Worm (Caenorhabditis elegans): ENCODE results near the gene cyn-13.

cyn-13 gene

ce11 chrIV:17087384-17088099, 28.9 kb downstream of the cyn-13 start, which contains the start of the genes snx-13 and snr-1:
snx-13 (minus strand) TSS chrIV:17087438.
snr-1 (plus strand) TSS chrIV:17088049.
- TF ChIP-seq hlh-8 (tag; optimal IDR thresholded peaks at IDR 0.05) (peak; percentile 97), fax-1 (tag; optimal IDR thresholded peaks at IDR 0.05) (peak; percentile 96), ets-4 (tag; optimal IDR thresholded peaks at IDR 0.05) (peak; percentile 93), unc-86 (tag; optimal IDR thresholded peaks at IDR 0.05) (peak; percentile 97), ceh-6 (GFP tag; optimal IDR thresholded peaks at IDR 0.05) (peak; percentile 48), ama-1 (optimal IDR thresholded peaks at IDR 0.05) (no peak), hlh-6 (tag; optimal IDR thresholded peaks at IDR 0.05) (peak; percentile 55), nhr-11 (tag; optimal IDR thresholded peaks at IDR 0.05) (no peak), pat-9 (tag; optimal IDR thresholded peaks at IDR 0.05) (peak; percentile 79), ceh-48 (tag; optimal IDR thresholded peaks at IDR 0.05) (peak; percentile 68), mec-3 (tag; optimal IDR thresholded peaks at IDR 0.05; ENCODE audit: borderline replicate concordance) (peak; percentile 95), pros-1 (tag; optimal IDR thresholded peaks at IDR 0.05) (no peak), Y22D7AL.16 (tag; optimal IDR thresholded peaks at IDR 0.05) (peak; percentile 84), odd-2 (tag; optimal IDR thresholded peaks at IDR 0.05) (no peak), hlh-13 (GFP tag; optimal IDR thresholded peaks at IDR 0.05) (peak; percentile 71), unc-42 (tag; optimal IDR thresholded peaks at IDR 0.05) (peak; percentile 80), tbx-2 (tag; optimal IDR thresholded peaks at IDR 0.05) (peak; percentile 99), npax-4 (tag; optimal IDR thresholded peaks at IDR 0.05) (peak; percentile 64), T23F11.4 (GFP tag; optimal IDR thresholded peaks at IDR 0.05) (peak; percentile 83), pha-4 (tag; optimal IDR thresholded peaks at IDR 0.05) (no peak), ceh-30 (tag; optimal IDR thresholded peaks at IDR 0.05) (no peak), ceh-19 (GFP tag; optimal IDR thresholded peaks at IDR 0.05) (peak; percentile 94), ceh-34 (tag; optimal IDR thresholded peaks at IDR 0.05) (peak; percentile 95), gmeb-2 (tag; optimal IDR thresholded peaks at IDR 0.05) (peak; percentile 82), elt-4 (tag; optimal IDR thresholded peaks at IDR 0.05) (no peak), lim-6 (tag; optimal IDR thresholded peaks at IDR 0.05) (peak; percentile 96), ceh-45 (GFP tag; IDR thresholded peaks at IDR 0.05) (peak; percentile 82), ceh-24 (tag; optimal IDR thresholded peaks at IDR 0.05) (peak; percentile 85), ahr-1 (tag; optimal IDR thresholded peaks at IDR 0.05) (peak; percentile 98), nfya-1 (tag; optimal IDR thresholded peaks at IDR 0.05) (peak; percentile 47), ceh-2 (tag; optimal IDR thresholded peaks at IDR 0.05) (peak; percentile 95), ztf-16 (tag; optimal IDR thresholded peaks at IDR 0.05) (peak; percentile 96), ceh-31 (tag; optimal IDR thresholded peaks at IDR 0.05) (peak; percentile 99), sox-2 (GFP tag; IDR thresholded peaks at IDR 0.05) (peak; percentile 45), dmd-4 (tag; optimal IDR thresholded peaks at IDR 0.05; ENCODE audit: borderline replicate concordance) (peak; percentile 76), rnt-1 (tag; optimal IDR thresholded peaks at IDR 0.05) (peak; percentile 94), madf-2 (tag; optimal IDR thresholded peaks at IDR 0.05) (peak; percentile 76), lin-11 (tag; optimal IDR thresholded peaks at IDR 0.05) (peak; percentile 80), ref-2 (tag; optimal IDR thresholded peaks at IDR 0.05) (peak; percentile 98), K09A11.1 (tag; optimal IDR thresholded peaks at IDR 0.05; ENCODE audit: insufficient read depth) (no peak), zip-5 (tag; optimal IDR thresholded peaks at IDR 0.05) (peak; percentile 99), pax-1 (tag; optimal IDR thresholded peaks at IDR 0.05) (no peak), C08G9.2 (tag; optimal IDR thresholded peaks at IDR 0.05) (peak; percentile 94), C38D4.7 (GFP tag; optimal IDR thresholded peaks at IDR 0.05) (peak; percentile 87), fkh-6 (tag; optimal IDR thresholded peaks at IDR 0.05) (peak; percentile 42), che-1 (tag; optimal IDR thresholded peaks at IDR 0.05) (peak; percentile 83), ceh-22 (tag; optimal IDR thresholded peaks at IDR 0.05) (no peak), ceh-9 (tag; optimal IDR thresholded peaks at IDR 0.05) (no peak), ttx-3 (tag; optimal IDR thresholded peaks at IDR 0.05) (peak; percentile 95), F13H6.1 (tag; optimal IDR thresholded peaks at IDR 0.05) (peak; percentile 93), fkh-10 (GFP tag; optimal IDR thresholded peaks at IDR 0.05) (no peak), pag-3 (tag; optimal IDR thresholded peaks at IDR 0.05; ENCODE audit: borderline replicate concordance) (peak; percentile 88)
